Fruit fly (Drosophila melanogaster): ENCODE measurements around the gene CG7101.

The CG7101 gene

dm6 chrX:18849022-18849368, 18.6 kb downstream of the CG7101 start:
- TF ChIP-seq CG34367 (tag; optimal IDR thresholded peaks at IDR 0.05) (no peak), Ets98B (GFP tag; IDR thresholded peaks at IDR 0.05) (no peak), CG12605 (GFP tag; IDR thresholded peaks at IDR 0.05) (peak; percentile 19; the same call in 1 of the 2 replicates), gl (tag; optimal IDR thresholded peaks at IDR 0.05) (no peak), CG17806 (tag; optimal IDR thresholded peaks at IDR 0.05) (no peak), CG10348 (GFP tag; IDR thresholded peaks at IDR 0.05) (no peak), CG13204 (GFP tag; optimal IDR thresholded peaks at IDR 0.05) (no peak), CG4496 (GFP tag; IDR thresholded peaks at IDR 0.05) (no peak)

- TF ChIP-seq CG9948 (tag; optimal IDR thresholded peaks at IDR 0.05): no peak
- no peak for TF ChIP-seq CG14655 (GFP tag; optimal IDR thresholded peaks at IDR 0.05)
- no peak for TF ChIP-seq CG17806 (tag; optimal IDR thresholded peaks at IDR 0.05)
- TF ChIP-seq Pif1A (GFP tag; optimal IDR thresholded peaks at IDR 0.05): no peak
- TF ChIP-seq fd96Ca (GFP tag; IDR thresholded peaks at IDR 0.05): no peak
- peak; percentile 81 for TF ChIP-seq EcR (GFP tag; optimal IDR thresholded peaks at IDR 0.05)
Measured at dm6 chrX:18857356-18857807, 27.0 kb downstream of the CG7101 start, which contains the start of gene CG7322. CG7322 (minus strand) TSS chrX:18857757.

- TF ChIP-seq CG9948 (tag; optimal IDR thresholded peaks at IDR 0.05) (peak; percentile 4), gl (tag; optimal IDR thresholded peaks at IDR 0.05) (no peak)
Measured at dm6 chrX:18857916-18858315, 27.5 kb downstream of the CG7101 start, which contains the start of gene Usp39. Usp39 (plus strand) TSS chrX:18858203.

- TF ChIP-seq CG4496 (GFP tag; IDR thresholded peaks at IDR 0.05) (no peak), CG9948 (tag; optimal IDR thresholded peaks at IDR 0.05) (no peak), fd96Ca (GFP tag; IDR thresholded peaks at IDR 0.05) (no peak), CG32121 (GFP tag; IDR thresholded peaks at IDR 0.05) (no peak), Ets98B (GFP tag; IDR thresholded peaks at IDR 0.05) (no peak), Pif1A (GFP tag; optimal IDR thresholded peaks at IDR 0.05) (no peak), CG12605 (GFP tag; IDR thresholded peaks at IDR 0.05) (no peak), CG15710 (tag; optimal IDR thresholded peaks at IDR 0.05) (no peak), Snoo (tag; optimal IDR thresholded peaks at IDR 0.05) (no peak), Pif1B (GFP tag; optimal IDR thresholded peaks at IDR 0.05) (no peak), CG34367 (tag; optimal IDR thresholded peaks at IDR 0.05) (no peak), CG10348 (GFP tag; IDR thresholded peaks at IDR 0.05) (no peak), CG14655 (GFP tag; optimal IDR thresholded peaks at IDR 0.05) (no peak)
Measured at dm6 chrX:18860074-18860473, 29.7 kb downstream of the CG7101 start, which contains the start of gene CG32544. CG32544 (plus strand) TSS chrX:18860284.

dm6 chrX:18863748-18864482, 33.5 kb downstream of the CG7101 start, which contains the start of the genes CG7326 and Dora:
CG7326 (minus strand) TSS chrX:18863776.
Dora (plus strand) TSS chrX:18863950.
- TF ChIP-seq CG10348 (GFP tag; IDR thresholded peaks at IDR 0.05) (no peak), EcR (GFP tag; optimal IDR thresholded peaks at IDR 0.05) (peak; percentile 46), CG13204 (GFP tag; optimal IDR thresholded peaks at IDR 0.05) (peak; percentile 20)

dm6 chrX:18864483-18865358, 34.3 kb downstream of the CG7101 start:
- no peak for TF ChIP-seq Snoo (tag; optimal IDR thresholded peaks at IDR 0.05)
- TF ChIP-seq CG13204 (GFP tag; optimal IDR thresholded peaks at IDR 0.05): peak; percentile 93

- TF ChIP-seq rn (GFP tag; IDR thresholded peaks at IDR 0.05) (no peak), CG8159 (tag; optimal IDR thresholded peaks at IDR 0.05) (peak; percentile 10), CG9948 (tag; optimal IDR thresholded peaks at IDR 0.05) (no peak), D1 (tag; optimal IDR thresholded peaks at IDR 0.05) (no peak), EcR (GFP tag; optimal IDR thresholded peaks at IDR 0.05) (peak; percentile 50), fd96Ca (GFP tag; IDR thresholded peaks at IDR 0.05) (no peak), CG14655 (GFP tag; optimal IDR thresholded peaks at IDR 0.05) (no peak), CG17806 (tag; optimal IDR thresholded peaks at IDR 0.05) (peak; percentile 19), CG32121 (GFP tag; IDR thresholded peaks at IDR 0.05) (no peak), CG4496 (GFP tag; IDR thresholded peaks at IDR 0.05) (no peak), CG34367 (tag; optimal IDR thresholded peaks at IDR 0.05) (peak; percentile 7), Ets98B (GFP tag; IDR thresholded peaks at IDR 0.05) (no peak), Snoo (tag; optimal IDR thresholded peaks at IDR 0.05) (no peak), CG10348 (GFP tag; IDR thresholded peaks at IDR 0.05) (no peak), Pif1A (GFP tag; optimal IDR thresholded peaks at IDR 0.05) (no peak), CG8301 (tag; optimal IDR thresholded peaks at IDR 0.05) (no peak), CG12605 (GFP tag; IDR thresholded peaks at IDR 0.05) (no peak), gl (tag; optimal IDR thresholded peaks at IDR 0.05) (peak; percentile 48), CG13204 (GFP tag; optimal IDR thresholded peaks at IDR 0.05) (peak; percentile 71), Pif1B (GFP tag; optimal IDR thresholded peaks at IDR 0.05) (no peak), CG15710 (tag; optimal IDR thresholded peaks at IDR 0.05) (peak; percentile 14)
Measured at dm6 chrX:18866289-18866832, 36.0 kb downstream of the CG7101 start.
